Worm (Caenorhabditis elegans) whole organism, L3 larva: ENCODE data around the gene crn-3.

Experiments used
- R02D3.7 ChIP-seq: fragments of 150-350 bp; optimal IDR thresholded peaks from 2 replicates; lab custom pipeline; 2014; ENCODE audit warnings: missing biosample characterization, missing genetic modification characterization
- ama-1 ChIP-seq: fragments of 150-350 bp; optimal IDR thresholded peaks from 2 replicates; lab custom pipeline; 2018
- ceh-16 ChIP-seq: sonication (generic microtip); optimal IDR thresholded peaks from 2 replicates; lab custom pipeline; 2017; ENCODE audit warnings: missing biosample characterization, missing genetic modification characterization
- ceh-28 ChIP-seq: fragments of 150-350 bp; optimal IDR thresholded peaks from 2 replicates; lab custom pipeline; 2014; ENCODE audit warnings: missing biosample characterization, missing genetic modification reagents, missing genetic modification characterization
- daf-12 ChIP-seq: fragments of 150-350 bp; optimal IDR thresholded peaks from 2 replicates; lab custom pipeline; 2014; ENCODE audit warnings: missing biosample characterization, missing genetic modification reagents, missing genetic modification characterization
- egl-27 ChIP-seq: sonication (generic microtip); optimal IDR thresholded peaks from 4 replicates; lab custom pipeline; 2017; ENCODE audit warnings: missing biosample characterization, missing genetic modification reagents, missing genetic modification characterization
- egl-5 ChIP-seq: fragments of 150-350 bp; optimal IDR thresholded peaks from 2 replicates; lab custom pipeline; 2017; ENCODE audit warnings: missing biosample characterization, missing genetic modification reagents, missing genetic modification characterization, inconsistent platforms
- elt-1 ChIP-seq: fragments of 150-350 bp; optimal IDR thresholded peaks from 2 replicates; lab custom pipeline; 2014; ENCODE audit warnings: missing biosample characterization, missing genetic modification characterization
- elt-2 ChIP-seq: sonication (generic microtip); optimal IDR thresholded peaks from 2 replicates; lab custom pipeline; 2016; ENCODE audit warnings: missing genetic modification reagents, mild to moderate bottlenecking, missing genetic modification characterization, missing compliant biosample characterization
- elt-3 ChIP-seq, 3 experiments: fragments of 150-350 bp in 1 of 3; sonication (generic microtip) in 2 of 3; optimal IDR thresholded peaks; 2 replicates in 2 of 3; 4 replicates in 1 of 3; lab custom pipeline; 2014 to 2017; ENCODE audit warnings: missing biosample characterization in 3 of 3, missing genetic modification characterization in 3 of 3
- eor-1 ChIP-seq, 2 experiments: fragments of 150-350 bp; optimal IDR thresholded peaks; 2 replicates each; lab custom pipeline; 2014 to 2018; ENCODE audit warnings: missing biosample characterization in 2 of 2, missing genetic modification characterization in 2 of 2
- fkh-2 ChIP-seq: fragments of 150-350 bp; optimal IDR thresholded peaks from 2 replicates; lab custom pipeline; 2014; ENCODE audit warnings: missing biosample characterization, missing genetic modification reagents, missing genetic modification characterization
- hmg-11 ChIP-seq: sonication (generic microtip); optimal IDR thresholded peaks from 2 replicates; lab custom pipeline; 2016; ENCODE audit warnings: missing genetic modification characterization, missing compliant biosample characterization
- jun-1 ChIP-seq: fragments of 150-350 bp; optimal IDR thresholded peaks from 2 replicates; lab custom pipeline; 2014; ENCODE audit warnings: missing biosample characterization, missing genetic modification reagents, missing genetic modification characterization
- lin-15B ChIP-seq: fragments of 150-350 bp; optimal IDR thresholded peaks from 2 replicates; lab custom pipeline; 2014; ENCODE audit warnings: missing biosample characterization, missing genetic modification characterization
- mdl-1 ChIP-seq: fragments of 150-350 bp; optimal IDR thresholded peaks from 2 replicates; lab custom pipeline; 2014; ENCODE audit warnings: missing biosample characterization, missing genetic modification characterization
- nfya-1 ChIP-seq: sonication (generic microtip); optimal IDR thresholded peaks from 2 replicates; lab custom pipeline; 2017; ENCODE audit warnings: missing genetic modification characterization, mild to moderate bottlenecking, missing compliant biosample characterization, antibody characterized with exemption, moderate library complexity; ENCODE audit not compliant: insufficient read depth
- nhr-11 ChIP-seq: fragments of 150-350 bp; optimal IDR thresholded peaks from 2 replicates; lab custom pipeline; 2014; ENCODE audit warnings: missing biosample characterization, missing genetic modification characterization
- nhr-12 ChIP-seq: fragments of 150-350 bp; optimal IDR thresholded peaks from 2 replicates; lab custom pipeline; 2014; ENCODE audit warnings: missing biosample characterization, missing genetic modification characterization
- nhr-23 ChIP-seq: fragments of 150-350 bp; optimal IDR thresholded peaks from 2 replicates; lab custom pipeline; 2014; ENCODE audit warnings: missing biosample characterization, missing genetic modification reagents, missing genetic modification characterization
- nhr-25 ChIP-seq: sonication (generic microtip); optimal IDR thresholded peaks from 2 replicates; lab custom pipeline; 2017; ENCODE audit warnings: missing biosample characterization, missing genetic modification characterization
- nhr-28 ChIP-seq: fragments of 150-350 bp; optimal IDR thresholded peaks from 2 replicates; lab custom pipeline; 2014; ENCODE audit warnings: missing biosample characterization, missing genetic modification characterization
- nhr-76 ChIP-seq: fragments of 150-350 bp; sonication (generic microtip); optimal IDR thresholded peaks from 5 replicates; lab custom pipeline; 2014; ENCODE audit warnings: missing biosample characterization, missing genetic modification characterization
- pqm-1 ChIP-seq: fragments of 150-350 bp; optimal IDR thresholded peaks from 2 replicates; lab custom pipeline; 2017; ENCODE audit warnings: missing biosample characterization, missing genetic modification characterization, inconsistent platforms
- sea-2 ChIP-seq: fragments of 150-350 bp; sonication (generic microtip); optimal IDR thresholded peaks from 4 replicates; lab custom pipeline; 2014; ENCODE audit warnings: missing biosample characterization, missing genetic modification reagents, missing genetic modification characterization
- skn-1 ChIP-seq: fragments of 150-350 bp; optimal IDR thresholded peaks from 2 replicates; lab custom pipeline; 2014; ENCODE audit warnings: missing biosample characterization, missing genetic modification characterization
- unc-62 ChIP-seq: fragments of 150-350 bp; sonication (generic microtip); optimal IDR thresholded peaks from 4 replicates; lab custom pipeline; 2014; ENCODE audit warnings: missing biosample characterization, missing genetic modification reagents, missing genetic modification characterization
- ztf-11 ChIP-seq: fragments of 150-350 bp; optimal IDR thresholded peaks from 2 replicates; lab custom pipeline; 2014; ENCODE audit warnings: missing biosample characterization, missing genetic modification characterization

The crn-3 gene

DNA sequence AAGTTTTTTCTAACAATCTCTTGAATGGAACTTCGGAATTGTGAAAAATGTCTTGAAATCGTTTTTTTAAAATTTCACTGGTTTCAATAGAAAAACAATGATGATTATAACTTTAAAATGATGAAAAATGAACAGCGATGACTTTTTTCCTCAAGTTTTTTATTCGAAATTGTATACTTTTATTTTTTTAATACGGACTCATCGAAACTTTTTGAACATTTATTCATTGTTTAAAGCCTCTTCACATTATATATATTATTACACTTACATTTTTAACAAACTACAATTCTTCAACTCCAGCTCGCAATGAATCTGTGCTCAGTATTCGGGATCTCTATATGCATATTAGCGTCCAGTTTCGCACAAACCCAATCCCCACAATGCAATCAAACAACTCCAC is 40.1 kb downstream of the crn-3 start, which contains the start of gene M28.8:
Gene M28.8, plus strand, starts transcription at position 301 of the 400 bp plus-strand sequence.
- TF ChIP-seq nfya-1 (tag; lab: Kevin White, UChicago), result no peak
- TF ChIP-seq mdl-1 (tag; lab: Kevin White, UChicago), result no peak
- no peak for TF ChIP-seq skn-1 (tag; lab: Kevin White, UChicago)
- no peak for TF ChIP-seq nhr-76
- TF ChIP-seq ceh-28 (tag; lab: Kevin White, UChicago), result no peak
- no peak for TF ChIP-seq lin-15B (tag; lab: Kevin White, UChicago)
- no peak for TF ChIP-seq daf-12
- no peak for TF ChIP-seq jun-1
- TF ChIP-seq eor-1 (tag; optimal IDR thresholded peaks at IDR 0.05; lab: Kevin White, UChicago), result no peak
- no peak for TF ChIP-seq elt-1 (tag; lab: Kevin White, UChicago)
- no peak for TF ChIP-seq elt-2
- no peak for TF ChIP-seq hmg-11 (tag; lab: Kevin White, UChicago)

DNA sequence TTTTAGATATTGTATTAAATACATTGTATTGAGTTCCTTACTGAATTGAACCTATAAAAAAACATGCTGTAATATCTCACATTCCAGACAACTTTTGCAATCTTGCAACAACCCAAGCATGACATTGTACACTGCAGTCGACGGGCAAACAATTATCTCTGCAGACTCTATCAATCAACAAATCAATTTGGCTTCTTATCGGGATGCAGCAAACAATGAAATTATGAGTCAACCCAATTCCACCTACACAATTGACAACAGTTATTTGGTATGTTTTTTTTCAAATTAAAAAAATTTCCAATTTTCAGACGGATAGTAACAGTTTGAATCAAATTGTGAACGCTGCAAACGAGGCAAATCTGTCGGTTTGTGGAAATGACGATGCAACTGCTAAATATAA is 43.1 kb downstream of the crn-3 start:
- TF ChIP-seq nhr-25 (tag; lab: Kevin White, UChicago), result no peak
- no peak for TF ChIP-seq egl-5
- TF ChIP-seq nfya-1 (tag; lab: Kevin White, UChicago), result no peak
- peak; percentile 28 for TF ChIP-seq elt-2
- peak; percentile 20 for TF ChIP-seq pqm-1 (tag; lab: Kevin White, UChicago)

DNA sequence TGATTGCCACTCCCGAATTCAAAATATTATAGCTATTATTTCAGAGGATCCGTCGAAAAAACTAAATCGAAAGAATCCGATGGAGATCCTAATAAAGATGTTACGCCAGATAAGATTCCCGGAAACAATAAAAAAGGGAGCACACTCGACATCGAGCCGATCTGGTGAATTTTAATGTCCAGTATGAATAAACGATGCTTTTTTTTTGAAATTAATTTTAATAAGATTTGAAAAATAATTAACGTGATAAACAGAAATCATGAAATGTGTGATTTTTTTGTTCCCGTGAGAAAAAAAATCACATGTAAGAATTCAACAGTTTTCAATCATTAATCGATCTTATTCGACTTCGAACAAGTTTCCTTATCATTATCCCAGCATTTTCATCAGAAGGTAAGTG is 51.3 kb downstream of the crn-3 start, which contains the start of gene M28.9:
Gene M28.9, plus strand, starts transcription at position 301 of the 400 bp plus-strand sequence.
- TF ChIP-seq R02D3.7 (no peak), nhr-28 (tag; lab: Kevin White, UChicago) (no peak), ama-1 (lab: Kevin White, UChicago) (no peak), ztf-11 (tag; lab: Kevin White, UChicago) (no peak), nhr-11 (tag; lab: Kevin White, UChicago) (no peak), unc-62 (GFP tag; lab: Kevin White, UChicago) (no peak), elt-2 (no peak), egl-27 (tag; lab: Kevin White, UChicago) (no peak), nhr-23 (tag; lab: Kevin White, UChicago) (no peak), elt-3 (tag; optimal IDR thresholded peaks at IDR 0.05; lab: Kevin White, UChicago) (no peak), fkh-2 (tag; lab: Kevin White, UChicago) (no peak), ceh-16 (tag; lab: Kevin White, UChicago) (no peak), sea-2 (GFP tag; lab: Kevin White, UChicago) (no peak), nhr-12 (tag; lab: Kevin White, UChicago) (no peak)
